Fruit fly (Drosophila melanogaster): Measurements from ENCODE around the gene CG31698.

dm6 chr2L:3127813-3128212, 45.8 kb downstream of the CG31698 start:
- TF ChIP-seq CG12768 (GFP tag; optimal IDR thresholded peaks at IDR 0.05), result no peak
- TF ChIP-seq CG33017 (tag; optimal IDR thresholded peaks at IDR 0.05), result no peak
- no peak for TF ChIP-seq CG5204 (GFP tag; optimal IDR thresholded peaks at IDR 0.05)
- TF ChIP-seq Mnt (GFP tag; optimal IDR thresholded peaks at IDR 0.05), result no peak
- TF ChIP-seq CG1620 (GFP tag; optimal IDR thresholded peaks at IDR 0.05), result no peak
- TF ChIP-seq kay (GFP tag; ENCODE audit: borderline replicate concordance), result no peak
- no peak for TF ChIP-seq pad (GFP tag; optimal IDR thresholded peaks at IDR 0.05)
- TF ChIP-seq Hr96 (GFP tag; optimal IDR thresholded peaks at IDR 0.05), result no peak
- TF ChIP-seq CG14711 (tag; optimal IDR thresholded peaks at IDR 0.05), result no peak
- no peak for TF ChIP-seq tj (GFP tag; optimal IDR thresholded peaks at IDR 0.05)
- no peak for TF ChIP-seq cic (GFP tag; optimal IDR thresholded peaks at IDR 0.05)
- no peak for TF ChIP-seq toe (GFP tag; optimal IDR thresholded peaks at IDR 0.05)
- TF ChIP-seq CG7101 (tag; optimal IDR thresholded peaks at IDR 0.05), result no peak
